Worm (Caenorhabditis elegans) whole organism, late embryonic: ENCODE results near the gene ric-4.

Experiments used
- odd-2 ChIP-seq: sonication (generic microtip); optimal IDR thresholded peaks from 2 replicates; lab custom pipeline; 2017; ENCODE audit warnings: antibody characterized with exemption, mild to moderate bottlenecking, missing genetic modification characterization, missing compliant biosample characterization
- rnt-1 ChIP-seq: sonication (generic microtip); optimal IDR thresholded peaks from 2 replicates; lab custom pipeline; 2016; ENCODE audit warnings: missing genetic modification characterization, missing compliant biosample characterization

- no peak for TF ChIP-seq odd-2 (tag; lab: Kevin White, UChicago)
- TF ChIP-seq rnt-1: no peak
These were observed 13.3 kb upstream of the ric-4 start, which contains the start of gene lys-3 for ce11 chrV:10283444-10283843.
